Fruit fly (Drosophila melanogaster): ENCODE results near the gene CG6770.
A peak's percentile ranks its signal among the peaks of the same experiment; 100 is the strongest.

CG6770 gene

DNA sequence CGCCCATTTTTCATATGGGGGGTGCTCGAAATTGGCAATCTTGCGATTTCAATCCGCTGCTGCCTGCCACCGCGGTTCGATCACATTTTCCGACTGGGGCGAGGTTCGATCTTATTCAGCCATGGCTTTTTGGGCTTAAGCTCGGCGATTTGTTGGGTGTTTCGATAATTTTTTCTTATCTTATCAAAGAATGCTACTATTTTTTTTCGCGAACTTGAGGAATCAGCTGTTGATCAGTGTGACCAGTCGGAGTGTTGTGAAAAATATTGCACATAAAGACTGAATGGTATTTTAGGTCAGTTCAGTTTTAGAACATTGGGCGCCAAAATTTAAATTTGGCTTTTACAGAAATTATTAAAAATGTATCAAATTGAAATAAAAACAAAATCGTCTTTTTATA lies 25.2 kb downstream of the CG6770 start, which contains the start of gene Wdr81:
Wdr81 (minus strand) TSS at position 226 of the 400 bp plus-strand sequence.
- no peak for TF ChIP-seq Rel (GFP tag; optimal IDR thresholded peaks at IDR 0.05)
- TF ChIP-seq Rel (tag; optimal IDR thresholded peaks at IDR 0.05) = peak; percentile 26
- TF ChIP-seq CG9705 (GFP tag; optimal IDR thresholded peaks at IDR 0.05) = no peak

DNA sequence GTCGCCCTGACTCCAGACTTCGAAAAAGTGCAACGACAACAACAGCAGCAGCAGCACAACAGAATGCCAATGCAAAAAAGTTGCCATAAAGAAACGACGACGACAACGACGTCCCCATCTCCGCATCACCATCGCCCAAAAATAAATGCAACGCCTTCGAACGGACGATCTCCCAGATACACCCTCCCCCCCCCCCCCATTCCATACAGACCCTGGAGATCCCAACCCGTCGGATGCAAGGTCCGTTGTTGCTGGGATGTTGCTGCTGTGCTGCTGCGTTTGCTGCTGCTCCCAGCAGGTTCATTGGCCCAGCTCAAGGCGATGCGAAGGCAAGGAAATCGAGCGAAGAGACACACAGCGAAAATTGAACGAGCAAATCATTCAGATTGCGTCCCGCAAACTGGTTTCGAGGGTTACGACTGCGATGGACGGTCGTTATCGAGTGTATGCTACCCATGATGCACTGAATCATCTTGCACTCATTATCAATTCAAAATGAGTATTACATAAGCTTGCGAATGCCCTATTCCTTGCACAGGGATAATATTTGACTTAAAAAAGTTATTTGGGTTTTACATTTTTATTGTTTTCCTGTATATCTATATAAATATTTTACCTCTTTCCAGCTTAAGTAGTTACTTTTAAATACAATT lies 32.1 kb downstream of the CG6770 start:
- no peak for TF ChIP-seq lola (GFP tag; optimal IDR thresholded peaks at IDR 0.05)
- no peak for TF ChIP-seq dmrt93B (GFP tag; optimal IDR thresholded peaks at IDR 0.05)
- no peak for TF ChIP-seq Dif (GFP tag; optimal IDR thresholded peaks at IDR 0.05; ENCODE audit: partially characterized antibody)
- peak in 1 of 2 experiments; percentile 9 for TF ChIP-seq foxo (GFP tag; optimal IDR thresholded peaks at IDR 0.05)
- TF ChIP-seq Hnf4 (GFP tag; optimal IDR thresholded peaks at IDR 0.05) = peak; percentile 78
- no peak for TF ChIP-seq CG9705 (GFP tag; optimal IDR thresholded peaks at IDR 0.05)
- TF ChIP-seq GATAd (GFP tag; optimal IDR thresholded peaks at IDR 0.05) = no peak
- no peak for TF ChIP-seq usp (GFP tag; optimal IDR thresholded peaks at IDR 0.05)
- peak; percentile 11 for TF ChIP-seq fru (GFP tag; optimal IDR thresholded peaks at IDR 0.05)
- TF ChIP-seq br (GFP tag; optimal IDR thresholded peaks at IDR 0.05) = no peak
- TF ChIP-seq HLH106 (tag; optimal IDR thresholded peaks at IDR 0.05) = peak; percentile 31
- TF ChIP-seq sage (GFP tag; optimal IDR thresholded peaks at IDR 0.05) = no peak
- no peak for TF ChIP-seq rgr (GFP tag; optimal IDR thresholded peaks at IDR 0.05)
- no peak for TF ChIP-seq CG32264 (GFP tag; optimal IDR thresholded peaks at IDR 0.05)
- TF ChIP-seq Sp1 (GFP tag; optimal IDR thresholded peaks at IDR 0.05) = peak; percentile 6
- TF ChIP-seq Rel (GFP tag; optimal IDR thresholded peaks at IDR 0.05) = no peak
- peak; percentile 90 for TF ChIP-seq Rel (tag; optimal IDR thresholded peaks at IDR 0.05)
- no peak for TF ChIP-seq Jra (GFP tag; optimal IDR thresholded peaks at IDR 0.05)
- TF ChIP-seq jim (GFP tag; optimal IDR thresholded peaks at IDR 0.05) = no peak
- no peak for TF ChIP-seq Vsx2 (GFP tag; optimal IDR thresholded peaks at IDR 0.05; ENCODE audit: partially characterized antibody)
- no peak for TF ChIP-seq tai (GFP tag; optimal IDR thresholded peaks at IDR 0.05)
- no peak for TF ChIP-seq CrebA (GFP tag; optimal IDR thresholded peaks at IDR 0.05; ENCODE audit: borderline replicate concordance)
- TF ChIP-seq pan (optimal IDR thresholded peaks at IDR 0.05) = no peak
- TF ChIP-seq Myc (optimal IDR thresholded peaks at IDR 0.05) = no peak
- peak; percentile 1 for TF ChIP-seq OdsH (GFP tag; optimal IDR thresholded peaks at IDR 0.05)
- TF ChIP-seq Hr78 (GFP tag; optimal IDR thresholded peaks at IDR 0.05) = no peak
- TF ChIP-seq ey (GFP tag; optimal IDR thresholded peaks at IDR 0.05) = no peak
- peak; percentile 4 for TF ChIP-seq woc (GFP tag; optimal IDR thresholded peaks at IDR 0.05)
- no peak for TF ChIP-seq dsf (GFP tag; optimal IDR thresholded peaks at IDR 0.05; ENCODE audit: borderline replicate concordance)
- TF ChIP-seq brk (GFP tag; optimal IDR thresholded peaks at IDR 0.05) = no peak
- TF ChIP-seq Hr83 (GFP tag; optimal IDR thresholded peaks at IDR 0.05; ENCODE audit: poor library complexity, severe bottlenecking) = no peak
- no peak for TF ChIP-seq Mio (GFP tag; optimal IDR thresholded peaks at IDR 0.05)
- TF ChIP-seq psq (GFP tag; optimal IDR thresholded peaks at IDR 0.05) = peak; percentile 83
- TF ChIP-seq dl (GFP tag; optimal IDR thresholded peaks at IDR 0.05; ENCODE audit: insufficient read depth in 1 of 2, partially characterized antibody in 2 of 2) = peak; percentile 27 to 31
- TF ChIP-seq h (GFP tag; optimal IDR thresholded peaks at IDR 0.05) = peak; percentile 24
- no peak for TF ChIP-seq N (GFP tag; optimal IDR thresholded peaks at IDR 0.05)
- no peak for TF ChIP-seq Abd-B (GFP tag; optimal IDR thresholded peaks at IDR 0.05)
- TF ChIP-seq Dfd (GFP tag; optimal IDR thresholded peaks at IDR 0.05) = no peak
- no peak for TF ChIP-seq sv (GFP tag; optimal IDR thresholded peaks at IDR 0.05)

DNA sequence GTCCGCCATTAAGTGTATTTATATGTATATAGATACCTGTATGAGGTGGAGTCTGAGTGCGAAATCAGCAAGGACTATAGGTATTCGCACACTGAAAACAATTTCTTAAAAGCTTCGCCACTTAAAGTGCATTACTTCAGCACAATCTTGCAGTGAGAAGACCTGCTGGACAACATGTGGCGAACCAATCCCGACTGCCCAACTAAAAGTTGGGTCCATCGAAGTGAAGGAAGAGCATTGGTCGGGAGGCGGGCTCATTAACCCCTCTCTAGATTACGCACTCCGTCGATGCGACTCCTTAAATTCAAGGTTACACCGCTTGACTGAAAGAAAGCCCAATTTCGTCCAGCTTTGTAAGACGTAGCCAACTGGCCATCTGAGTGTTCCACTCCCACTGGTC lies 32.7 kb downstream of the CG6770 start:
- no peak for TF ChIP-seq usp (GFP tag; optimal IDR thresholded peaks at IDR 0.05)
- no peak for TF ChIP-seq OdsH (GFP tag; optimal IDR thresholded peaks at IDR 0.05)
- peak; percentile 5 for TF ChIP-seq sage (GFP tag; optimal IDR thresholded peaks at IDR 0.05)
- TF ChIP-seq tai (GFP tag; optimal IDR thresholded peaks at IDR 0.05) = no peak
- peak; percentile 32 for TF ChIP-seq CG9705 (GFP tag; optimal IDR thresholded peaks at IDR 0.05)
- TF ChIP-seq Mio (GFP tag; optimal IDR thresholded peaks at IDR 0.05) = no peak
- no peak for TF ChIP-seq woc (GFP tag; optimal IDR thresholded peaks at IDR 0.05)
- no peak for TF ChIP-seq CrebA (GFP tag; optimal IDR thresholded peaks at IDR 0.05; ENCODE audit: borderline replicate concordance)
- no peak for TF ChIP-seq jim (GFP tag; optimal IDR thresholded peaks at IDR 0.05)
- peak; percentile 26 for TF ChIP-seq Hnf4 (GFP tag; optimal IDR thresholded peaks at IDR 0.05)
- no peak for TF ChIP-seq pan (optimal IDR thresholded peaks at IDR 0.05)
- no peak for TF ChIP-seq CG32264 (GFP tag; optimal IDR thresholded peaks at IDR 0.05)
- TF ChIP-seq br (GFP tag; optimal IDR thresholded peaks at IDR 0.05) = no peak
- peak; percentile 40 for TF ChIP-seq rgr (GFP tag; optimal IDR thresholded peaks at IDR 0.05)
- no peak for TF ChIP-seq Sp1 (GFP tag; optimal IDR thresholded peaks at IDR 0.05)
- no peak for TF ChIP-seq Dif (GFP tag; optimal IDR thresholded peaks at IDR 0.05; ENCODE audit: partially characterized antibody)
- TF ChIP-seq brk (GFP tag; optimal IDR thresholded peaks at IDR 0.05) = no peak
- TF ChIP-seq Hr78 (GFP tag; optimal IDR thresholded peaks at IDR 0.05) = no peak
- TF ChIP-seq GATAd (GFP tag; optimal IDR thresholded peaks at IDR 0.05) = no peak
- TF ChIP-seq dl (GFP tag; optimal IDR thresholded peaks at IDR 0.05; ENCODE audit: insufficient read depth in 1 of 2, partially characterized antibody in 2 of 2) = no peak
- peak; percentile 43 for TF ChIP-seq h (GFP tag; optimal IDR thresholded peaks at IDR 0.05)
- peak; percentile 55 for TF ChIP-seq Hr83 (GFP tag; optimal IDR thresholded peaks at IDR 0.05; ENCODE audit: poor library complexity, severe bottlenecking)
- no peak for TF ChIP-seq dmrt93B (GFP tag; optimal IDR thresholded peaks at IDR 0.05)
- no peak for TF ChIP-seq sv (GFP tag; optimal IDR thresholded peaks at IDR 0.05)
- TF ChIP-seq lola (GFP tag; optimal IDR thresholded peaks at IDR 0.05) = no peak
- no peak for TF ChIP-seq N (GFP tag; optimal IDR thresholded peaks at IDR 0.05)
- TF ChIP-seq Vsx2 (GFP tag; optimal IDR thresholded peaks at IDR 0.05; ENCODE audit: partially characterized antibody) = no peak
- peak; percentile 28 for TF ChIP-seq HLH106 (tag; optimal IDR thresholded peaks at IDR 0.05)
- peak; percentile 46 for TF ChIP-seq fru (GFP tag; optimal IDR thresholded peaks at IDR 0.05)
- TF ChIP-seq foxo (GFP tag; optimal IDR thresholded peaks at IDR 0.05) = no peak
- TF ChIP-seq ey (GFP tag; optimal IDR thresholded peaks at IDR 0.05) = peak; percentile 48
- no peak for TF ChIP-seq Myc (optimal IDR thresholded peaks at IDR 0.05)
- no peak for TF ChIP-seq Dfd (GFP tag; optimal IDR thresholded peaks at IDR 0.05)
- no peak for TF ChIP-seq dsf (GFP tag; optimal IDR thresholded peaks at IDR 0.05; ENCODE audit: borderline replicate concordance)
- no peak for TF ChIP-seq psq (GFP tag; optimal IDR thresholded peaks at IDR 0.05)
- TF ChIP-seq Abd-B (GFP tag; optimal IDR thresholded peaks at IDR 0.05) = no peak
- no peak for TF ChIP-seq Jra (GFP tag; optimal IDR thresholded peaks at IDR 0.05)

Measured in whole organism, wandering third instar larva.